Worm (Caenorhabditis elegans) whole organism, L4/young adult: Measurements from ENCODE around the gene R08C7.8.

Source experiments
- W03F9.2 ChIP-seq: fragments of 150-350 bp; optimal IDR thresholded peaks from 2 replicates; lab custom pipeline; 2014; ENCODE audit warnings: missing biosample characterization, missing genetic modification characterization
- dao-5 ChIP-seq: sonication (generic microtip); optimal IDR thresholded peaks from 2 replicates; lab custom pipeline; 2016; ENCODE audit warnings: missing genotype, missing genetic modification characterization, moderate library complexity, missing compliant biosample characterization

ce11 chrIV:4386351-4386750 is 48.0 kb downstream of the R08C7.8 start, which contains the start of gene tald-1:
- TF ChIP-seq W03F9.2 (tag; lab: Kevin White, UChicago) (no peak), dao-5 (tag; lab: Kevin White, UChicago) (no peak)
